Fruit fly (Drosophila melanogaster): ENCODE measurements around the gene yellow-k.

yellow-k gene

dm6 chr3L:15537916-15538581, 17.6 kb downstream of the yellow-k start (continued):
- no peak for TF ChIP-seq CG42726 (GFP tag; IDR thresholded peaks at IDR 0.05; ENCODE audit: partially characterized antibody)
- peak; percentile 66 for TF ChIP-seq bcd (GFP tag; optimal IDR thresholded peaks at IDR 0.05)
- TF ChIP-seq Jarid2 (GFP tag; optimal IDR thresholded peaks at IDR 0.05), result no peak
- no peak for TF ChIP-seq inv (GFP tag; IDR thresholded peaks at IDR 0.05; ENCODE audit: partially characterized antibody)
- TF ChIP-seq prd (optimal IDR thresholded peaks at IDR 0.05), result no peak
- peak; percentile 73; the same call in 2 of the 3 replicates for TF ChIP-seq prd (GFP tag; IDR thresholded peaks at IDR 0.05)
- peak; percentile 80 for TF ChIP-seq CG31441 (GFP tag; IDR thresholded peaks at IDR 0.05)
- TF ChIP-seq vvl (GFP tag; IDR thresholded peaks at IDR 0.05), result peak; percentile 35
- TF ChIP-seq B-H2 (GFP tag; optimal IDR thresholded peaks at IDR 0.05), result no peak
- TF ChIP-seq CG6683 (GFP tag; optimal IDR thresholded peaks at IDR 0.05), result peak; percentile 6
- peak; percentile 55 for TF ChIP-seq CG5180 (GFP tag; optimal IDR thresholded peaks at IDR 0.05)
- no peak for TF ChIP-seq zfh1 (GFP tag; IDR thresholded peaks at IDR 0.05)
- peak; percentile 55 for TF ChIP-seq Max (GFP tag; optimal IDR thresholded peaks at IDR 0.05)
- TF ChIP-seq unc-4 (GFP tag; IDR thresholded peaks at IDR 0.05; ENCODE audit: partially characterized antibody), result no peak
- TF ChIP-seq tna (GFP tag; IDR thresholded peaks at IDR 0.05; ENCODE audit: partially characterized antibody), result no peak
- TF ChIP-seq CG10147 (GFP tag; optimal IDR thresholded peaks at IDR 0.05), result peak; percentile 28
- no peak for TF ChIP-seq CG14050 (GFP tag; IDR thresholded peaks at IDR 0.05)
- peak; percentile 25 for TF ChIP-seq CG18011 (GFP tag; optimal IDR thresholded peaks at IDR 0.05)
- TF ChIP-seq phol (tag; optimal IDR thresholded peaks at IDR 0.05), result peak; percentile 84
- no peak for TF ChIP-seq H15 (GFP tag; IDR thresholded peaks at IDR 0.05)
- TF ChIP-seq jigr1 (GFP tag; IDR thresholded peaks at IDR 0.05), result no peak
- TF ChIP-seq CG10979 (tag; optimal IDR thresholded peaks at IDR 0.05), result peak; percentile 76
- peak; percentile 89 for TF ChIP-seq gem (tag; optimal IDR thresholded peaks at IDR 0.05)
- TF ChIP-seq grau (tag; optimal IDR thresholded peaks at IDR 0.05), result peak; percentile 78
- peak; percentile 35; the same call in 1 of the 3 replicates for TF ChIP-seq gce (GFP tag; IDR thresholded peaks at IDR 0.05)
- no peak for TF ChIP-seq exex (tag; optimal IDR thresholded peaks at IDR 0.05)
- no peak for TF ChIP-seq Kr (GFP tag; optimal IDR thresholded peaks at IDR 0.05)
- TF ChIP-seq CG2889 (GFP tag; IDR thresholded peaks at IDR 0.05), result no peak
- TF ChIP-seq CG5953 (GFP tag; IDR thresholded peaks at IDR 0.05), result no peak
- TF ChIP-seq CG32767 (GFP tag; IDR thresholded peaks at IDR 0.05), result no peak
- peak; percentile 19 for TF ChIP-seq CG1647 (GFP tag; optimal IDR thresholded peaks at IDR 0.05)
- no peak for TF ChIP-seq bigmax (GFP tag; optimal IDR thresholded peaks at IDR 0.05)
- TF ChIP-seq al (GFP tag; IDR thresholded peaks at IDR 0.05), result no peak
- peak; percentile 9 for TF ChIP-seq dm (GFP tag; optimal IDR thresholded peaks at IDR 0.05)
- TF ChIP-seq CG8359 (GFP tag; optimal IDR thresholded peaks at IDR 0.05; ENCODE audit: borderline replicate concordance), result peak; percentile 41
- peak; percentile 77 for TF ChIP-seq CG4424 (GFP tag; optimal IDR thresholded peaks at IDR 0.05)
- no peak for TF ChIP-seq CG4282 (GFP tag; optimal IDR thresholded peaks at IDR 0.05)
- TF ChIP-seq sim (GFP tag; IDR thresholded peaks at IDR 0.05), result no peak
- no peak for TF ChIP-seq eyg (GFP tag; optimal IDR thresholded peaks at IDR 0.05)
- TF ChIP-seq Pdp1 (GFP tag; optimal IDR thresholded peaks at IDR 0.05), result peak in 1 of 2 experiments; percentile 32
- peak; percentile 62 for TF ChIP-seq stc (GFP tag; IDR thresholded peaks at IDR 0.05)
- TF ChIP-seq Dbx (GFP tag; IDR thresholded peaks at IDR 0.05), result peak; percentile 28; the same call in 2 of the 3 replicates
- peak; percentile 45 for TF ChIP-seq CG5245 (GFP tag; optimal IDR thresholded peaks at IDR 0.05)
- peak; percentile 81 for TF ChIP-seq CG12391 (tag; optimal IDR thresholded peaks at IDR 0.05)
- TF ChIP-seq Bgb (GFP tag; IDR thresholded peaks at IDR 0.05; ENCODE audit: partially characterized antibody), result no peak
- peak; percentile 35 for TF ChIP-seq Dip3 (GFP tag; optimal IDR thresholded peaks at IDR 0.05)
- TF ChIP-seq CG10565 (GFP tag; optimal IDR thresholded peaks at IDR 0.05), result no peak
- no peak for TF ChIP-seq CG31388 (GFP tag; optimal IDR thresholded peaks at IDR 0.05)
- peak; percentile 66 for TF ChIP-seq Meics (GFP tag; optimal IDR thresholded peaks at IDR 0.05)
- no peak for TF ChIP-seq dati (GFP tag; IDR thresholded peaks at IDR 0.05)

Measured in whole organism, embryonic.